Worm (Caenorhabditis elegans): ENCODE results near the gene C25F9.8.

DNA sequence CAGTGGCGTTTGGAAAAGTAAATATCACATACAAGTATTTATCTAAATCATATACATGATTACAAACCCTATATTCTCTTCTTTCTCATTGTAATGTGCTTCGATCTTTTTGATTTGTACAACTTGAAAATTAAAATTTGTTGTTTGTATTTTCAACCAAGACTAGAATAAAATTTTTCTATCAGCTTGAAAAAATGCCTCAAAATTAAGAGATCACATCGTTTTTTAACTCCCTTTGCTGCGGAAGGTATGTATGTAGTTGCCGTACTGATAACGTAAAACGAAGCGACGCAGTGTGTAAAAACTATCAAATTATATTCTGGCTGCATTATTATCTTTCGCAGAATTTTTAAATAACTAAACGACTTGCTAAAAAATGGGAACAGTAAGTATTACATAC is 23.0 kb downstream of the C25F9.8 start, which contains the start of gene C25F9.15:
- TF ChIP-seq unc-39 (tag; optimal IDR thresholded peaks at IDR 0.05) (no peak), ama-1 (optimal IDR thresholded peaks at IDR 0.05) (no peak), fos-1 (tag; optimal IDR thresholded peaks at IDR 0.05) (peak; percentile 40), lin-13 (GFP tag; optimal IDR thresholded peaks at IDR 0.05) (no peak)

Data from whole organism, L2 larva.